Worm (Caenorhabditis elegans): ENCODE measurements around the gene ttr-19.
A peak's percentile ranks its signal among the peaks of the same experiment; 100 is the strongest.

Gene ttr-19

DNA sequence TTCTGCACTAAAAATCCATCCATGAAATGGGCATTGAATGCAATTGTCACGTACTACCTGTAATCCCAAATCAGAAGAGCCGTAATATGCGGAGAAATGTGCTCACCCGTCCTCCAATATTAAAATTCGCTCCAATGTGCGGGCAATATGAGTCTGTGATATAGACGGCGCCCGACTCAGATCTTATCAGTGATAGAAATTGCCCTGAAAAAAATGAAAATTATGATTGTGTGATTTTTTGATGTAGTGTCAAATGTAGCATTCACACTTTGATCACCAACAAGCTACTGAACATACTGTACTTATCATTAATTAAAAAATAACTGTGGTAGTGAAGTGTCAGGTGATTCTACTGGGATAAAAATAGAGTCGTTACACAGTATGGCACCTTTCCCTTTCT, 2.6 kb downstream of the ttr-19 start:
- TF ChIP-seq fos-1 (tag; optimal IDR thresholded peaks at IDR 0.05) (peak; percentile 60), elt-1 (tag; optimal IDR thresholded peaks at IDR 0.05) (no peak)

DNA sequence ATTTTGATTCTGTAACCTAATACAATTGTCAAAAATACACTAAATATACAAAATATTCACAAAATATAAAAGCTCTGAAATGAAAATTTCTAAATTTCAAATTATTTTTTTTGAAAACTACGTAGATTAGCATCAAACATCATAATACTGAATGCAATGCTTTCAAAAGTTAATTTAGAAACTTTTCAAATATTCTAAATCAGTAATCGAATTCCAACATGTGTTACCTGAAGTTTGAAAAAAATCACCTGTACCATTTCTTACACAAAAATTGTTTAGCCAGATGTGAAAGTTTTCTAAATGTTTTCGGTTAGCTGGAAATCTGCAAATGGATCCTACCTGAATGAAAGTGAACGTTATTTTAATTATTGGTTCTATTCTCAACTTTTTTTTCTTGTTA, 5.2 kb downstream of the ttr-19 start, which contains the start of gene C12D8.20:
Gene C12D8.20 (plus strand): TSS at position 301 of the 400 bp plus-strand sequence.
- TF ChIP-seq fos-1 (tag; optimal IDR thresholded peaks at IDR 0.05) (no peak), ceh-16 (tag; optimal IDR thresholded peaks at IDR 0.05) (no peak), nhr-25 (tag; optimal IDR thresholded peaks at IDR 0.05) (no peak), unc-55 (GFP tag; optimal IDR thresholded peaks at IDR 0.05) (no peak)

DNA sequence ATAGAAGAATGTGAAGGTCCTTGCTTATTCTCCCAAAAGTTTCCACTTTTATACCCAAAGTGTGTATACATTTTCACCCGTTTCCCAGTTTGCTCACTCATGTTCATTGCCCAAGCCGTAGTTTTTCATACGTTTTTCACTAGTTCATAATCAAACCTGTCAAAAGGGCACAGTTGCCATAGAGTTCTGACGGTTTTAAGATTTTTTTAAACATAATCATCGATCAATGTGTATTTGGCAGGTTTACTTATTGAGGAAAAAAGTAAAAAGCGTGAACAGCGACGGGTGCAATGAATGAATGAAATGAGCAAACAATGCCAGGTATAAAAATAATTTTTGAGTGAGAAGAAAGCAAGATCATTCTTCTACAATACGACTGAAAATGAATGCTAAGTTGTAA, 5.9 kb downstream of the ttr-19 start, which contains the start of the genes fipr-5 and fipr-9:
Gene fipr-5 (minus strand): TSS at position 101 of the 400 bp plus-strand sequence.
Gene fipr-9 (plus strand): TSS at position 346 of the 400 bp plus-strand sequence.
- TF ChIP-seq sem-4 (tag; optimal IDR thresholded peaks at IDR 0.05): no peak
- no peak for TF ChIP-seq sma-3 (GFP tag; optimal IDR thresholded peaks at IDR 0.05)
- no peak for TF ChIP-seq snpc-4 (tag; optimal IDR thresholded peaks at IDR 0.05)
- no peak for TF ChIP-seq ama-1 (optimal IDR thresholded peaks at IDR 0.05)
- no peak for TF ChIP-seq nhr-6 (tag; optimal IDR thresholded peaks at IDR 0.05)
- no peak for TF ChIP-seq alr-1 (tag; optimal IDR thresholded peaks at IDR 0.05)
- TF ChIP-seq lin-13 (GFP tag; optimal IDR thresholded peaks at IDR 0.05): no peak
- no peak for TF ChIP-seq mdl-1 (tag; optimal IDR thresholded peaks at IDR 0.05)
- TF ChIP-seq nhr-11 (tag; optimal IDR thresholded peaks at IDR 0.05): no peak
- no peak for TF ChIP-seq dmd-4 (tag; optimal IDR thresholded peaks at IDR 0.05)
- TF ChIP-seq skn-1 (tag; optimal IDR thresholded peaks at IDR 0.05): no peak
- no peak for TF ChIP-seq gmeb-1 (tag; optimal IDR thresholded peaks at IDR 0.05)
- no peak for TF ChIP-seq Y55F3AM.14 (GFP tag; optimal IDR thresholded peaks at IDR 0.05)
- no peak for TF ChIP-seq lin-11 (tag; optimal IDR thresholded peaks at IDR 0.05)
- no peak for TF ChIP-seq mbf-1 (tag; optimal IDR thresholded peaks at IDR 0.05)

DNA sequence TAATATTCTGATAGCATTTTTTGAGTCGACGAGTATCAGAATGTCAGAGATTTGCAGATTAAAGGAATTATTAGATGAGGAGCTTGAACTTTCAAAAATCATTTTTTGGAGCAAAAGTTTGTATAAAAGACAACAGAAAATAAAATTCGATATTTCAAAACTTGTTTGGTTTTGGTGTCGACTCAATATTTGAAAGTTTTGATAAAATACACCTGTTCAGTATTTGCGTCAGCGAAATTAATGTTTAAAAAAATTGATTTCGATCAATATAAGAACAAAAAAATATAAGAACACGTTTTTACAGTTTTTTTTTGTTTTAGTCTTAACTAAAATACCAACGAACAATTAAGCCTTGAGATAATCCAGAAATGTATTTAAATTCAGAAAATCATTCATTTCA, 6.6 kb downstream of the ttr-19 start, which contains the start of gene C12D8.13:
Gene C12D8.13 (minus strand): TSS at position 101 of the 400 bp plus-strand sequence.
- TF ChIP-seq lin-13 (GFP tag; optimal IDR thresholded peaks at IDR 0.05) (no peak), unc-55 (GFP tag; optimal IDR thresholded peaks at IDR 0.05) (no peak), ztf-11 (tag; optimal IDR thresholded peaks at IDR 0.05) (no peak), aly-2 (tag; optimal IDR thresholded peaks at IDR 0.05) (no peak), nhr-6 (tag; optimal IDR thresholded peaks at IDR 0.05) (no peak), C34F6.9 (tag; optimal IDR thresholded peaks at IDR 0.05) (no peak), ZK546.5 (tag; optimal IDR thresholded peaks at IDR 0.05) (no peak), Y55F3AM.14 (GFP tag; optimal IDR thresholded peaks at IDR 0.05) (no peak), mbf-1 (tag; optimal IDR thresholded peaks at IDR 0.05) (no peak), zag-1 (tag; optimal IDR thresholded peaks at IDR 0.05) (no peak), F13H6.1 (tag; optimal IDR thresholded peaks at IDR 0.05) (no peak)

DNA sequence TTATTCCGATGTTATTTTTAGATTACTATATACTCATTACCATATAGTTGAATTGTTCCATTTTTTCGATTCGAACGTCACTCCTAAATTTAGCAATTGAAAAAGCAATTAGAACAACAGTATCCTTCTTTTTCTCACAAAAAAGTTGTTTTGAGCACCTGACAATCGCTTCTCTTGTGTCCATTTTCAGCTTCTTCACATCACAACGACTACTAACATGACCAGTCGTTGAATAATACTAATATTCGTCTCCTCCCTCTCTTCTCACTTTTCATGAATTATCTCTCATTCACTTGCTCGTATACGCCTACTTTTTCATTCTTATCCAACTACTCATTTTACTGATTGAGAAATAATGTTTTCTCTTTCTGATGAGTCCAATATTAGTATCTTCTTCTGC, 10.5 kb downstream of the ttr-19 start, which contains the start of gene ZK856.14:
Gene ZK856.14 (plus strand): TSS at position 301 of the 400 bp plus-strand sequence.
- TF ChIP-seq unc-62 (GFP tag; optimal IDR thresholded peaks at IDR 0.05): no peak
- TF ChIP-seq nhr-10 (tag; optimal IDR thresholded peaks at IDR 0.05): no peak
- TF ChIP-seq C34F6.9 (tag; optimal IDR thresholded peaks at IDR 0.05): no peak
- TF ChIP-seq nhr-21 (tag; optimal IDR thresholded peaks at IDR 0.05): no peak
- TF ChIP-seq zag-1 (tag; optimal IDR thresholded peaks at IDR 0.05): no peak
- TF ChIP-seq fos-1 (tag; optimal IDR thresholded peaks at IDR 0.05): no peak

DNA sequence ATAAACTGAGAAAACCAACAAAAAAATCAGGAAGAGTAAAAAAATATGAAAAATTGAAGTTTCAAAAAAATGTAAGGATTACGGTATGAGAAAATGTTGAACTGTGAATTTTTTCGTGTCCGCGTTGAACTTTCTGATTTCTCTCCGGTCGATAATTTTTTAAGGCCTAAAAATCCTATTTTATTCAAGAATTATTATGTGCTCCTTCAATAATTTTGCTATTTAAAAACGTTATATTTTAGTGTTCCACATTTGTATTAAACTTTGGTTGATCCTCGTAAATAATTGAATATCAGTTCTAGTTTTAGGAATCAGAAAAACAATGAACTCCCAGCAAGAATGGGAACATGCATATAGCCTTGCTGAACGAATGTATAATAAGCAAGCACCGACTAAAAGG, 14.6 kb downstream of the ttr-19 start, which contains the start of gene hpo-40:
Gene hpo-40 (plus strand): TSS at position 301 of the 400 bp plus-strand sequence.
- no peak for TF ChIP-seq unc-62 (GFP tag; optimal IDR thresholded peaks at IDR 0.05)
- TF ChIP-seq nhr-77 (tag; optimal IDR thresholded peaks at IDR 0.05): no peak
- TF ChIP-seq ZK546.5 (tag; optimal IDR thresholded peaks at IDR 0.05): no peak
- no peak for TF ChIP-seq ama-1 (optimal IDR thresholded peaks at IDR 0.05)
- no peak for TF ChIP-seq unc-39 (tag; optimal IDR thresholded peaks at IDR 0.05)
- no peak for TF ChIP-seq alr-1 (tag; optimal IDR thresholded peaks at IDR 0.05)
- TF ChIP-seq nhr-23 (tag; optimal IDR thresholded peaks at IDR 0.05): no peak
- no peak for TF ChIP-seq nhr-11 (tag; optimal IDR thresholded peaks at IDR 0.05)
- TF ChIP-seq ztf-1 (GFP tag; conservative IDR thresholded peaks at IDR 0.05): no peak
- TF ChIP-seq sma-9 (GFP tag; optimal IDR thresholded peaks at IDR 0.05): no peak
- no peak for TF ChIP-seq sma-9 (tag; optimal IDR thresholded peaks at IDR 0.05)
- TF ChIP-seq aly-2 (tag; optimal IDR thresholded peaks at IDR 0.05): no peak
